Worm (Caenorhabditis elegans) whole organism, mixed stage, embryonic: ENCODE results near the gene M03C11.9.

ENCODE experiments used
- M03D4.4 ChIP-seq: sonication (generic microtip); optimal IDR thresholded peaks from 2 replicates; lab custom pipeline; 2017; ENCODE audit warnings: mild to moderate bottlenecking, missing genetic modification characterization, missing compliant biosample characterization
- bed-3 ChIP-seq: fragments of 200-800 bp; sonication (Bioruptor generic); optimal IDR thresholded peaks from 3 replicates; lab custom pipeline; 2018; ENCODE audit warnings: mild to moderate bottlenecking, missing genetic modification characterization, moderate library complexity, missing compliant biosample characterization
- ceh-43 ChIP-seq: fragments of 200-800 bp; sonication (Bioruptor generic); optimal IDR thresholded peaks from 2 replicates; lab custom pipeline; 2018; ENCODE audit warnings: mild to moderate bottlenecking, missing genetic modification characterization, moderate library complexity, missing compliant biosample characterization
- ceh-83 ChIP-seq: fragments of 200-800 bp; sonication (Bioruptor generic); optimal IDR thresholded peaks from 2 replicates; lab custom pipeline; 2018; ENCODE audit warnings: mild to moderate bottlenecking, missing genetic modification characterization, missing compliant biosample characterization
- ces-1 ChIP-seq: fragments of 150-350 bp; optimal IDR thresholded peaks from 2 replicates; lab custom pipeline; 2014; ENCODE audit warnings: missing biosample characterization, missing genetic modification reagents, missing genetic modification characterization
- cnd-1 ChIP-seq: fragments of 200-800 bp; sonication (Bioruptor generic); optimal IDR thresholded peaks from 2 replicates; lab custom pipeline; 2018; ENCODE audit warnings: mild to moderate bottlenecking, missing genetic modification characterization, missing compliant biosample characterization
- drap-1 ChIP-seq: fragments of 200-800 bp; sonication (Bioruptor generic); optimal IDR thresholded peaks from 3 replicates; lab custom pipeline; 2018; ENCODE audit warnings: mild to moderate bottlenecking, missing genetic modification characterization, missing compliant biosample characterization
- elt-1 ChIP-seq: sonication (generic microtip); optimal IDR thresholded peaks from 2 replicates; lab custom pipeline; 2017; ENCODE audit warnings: missing genetic modification characterization, mild to moderate bottlenecking, missing compliant biosample characterization, antibody characterized with exemption, moderate library complexity, borderline replicate concordance; ENCODE audit not compliant: insufficient read depth
- elt-3 ChIP-seq: fragments of 150-350 bp; optimal IDR thresholded peaks from 2 replicates; lab custom pipeline; 2014; ENCODE audit warnings: missing biosample characterization, missing genetic modification characterization
- flh-1 ChIP-seq: fragments of 200-800 bp; sonication (Bioruptor generic); optimal IDR thresholded peaks from 2 replicates; lab custom pipeline; 2018; ENCODE audit warnings: mild to moderate bottlenecking, missing genetic modification characterization, moderate library complexity, missing compliant biosample characterization
- ham-2 ChIP-seq: fragments of 200-800 bp; sonication (Bioruptor generic); optimal IDR thresholded peaks from 2 replicates; lab custom pipeline; 2018; ENCODE audit warnings: mild to moderate bottlenecking, missing genetic modification characterization, missing compliant biosample characterization
- hlh-1 ChIP-seq: fragments of 150-350 bp; optimal IDR thresholded peaks from 2 replicates; lab custom pipeline; 2014; ENCODE audit warnings: missing biosample characterization, missing genetic modification reagents, missing genetic modification characterization
- lsy-2 ChIP-seq: fragments of 150-350 bp; optimal IDR thresholded peaks from 2 replicates; lab custom pipeline; 2014; ENCODE audit warnings: missing biosample characterization, missing genetic modification characterization
- mab-5 ChIP-seq: fragments of 150-350 bp; optimal IDR thresholded peaks from 2 replicates; lab custom pipeline; 2014; ENCODE audit warnings: missing biosample characterization, missing genetic modification characterization
- mep-1 ChIP-seq: fragments of 150-350 bp; optimal IDR thresholded peaks from 2 replicates; lab custom pipeline; 2017; ENCODE audit warnings: missing biosample characterization, missing genetic modification reagents, missing genetic modification characterization, inconsistent platforms
- mls-2 ChIP-seq: sonication (generic microtip); optimal IDR thresholded peaks from 2 replicates; lab custom pipeline; 2016; ENCODE audit warnings: mild to moderate bottlenecking, missing genetic modification characterization, moderate library complexity, missing compliant biosample characterization
- nhr-12 ChIP-seq: fragments of 150-350 bp; optimal IDR thresholded peaks from 2 replicates; lab custom pipeline; 2014; ENCODE audit warnings: missing biosample characterization, missing genetic modification characterization
- nhr-2 ChIP-seq: fragments of 150-350 bp; optimal IDR thresholded peaks from 2 replicates; lab custom pipeline; 2014; ENCODE audit warnings: missing biosample characterization, missing genetic modification characterization
- nhr-76 ChIP-seq: sonication (generic microtip); optimal IDR thresholded peaks from 2 replicates; lab custom pipeline; 2017; ENCODE audit warnings: missing biosample characterization, missing genetic modification characterization
- sem-2 ChIP-seq: fragments of 200-800 bp; sonication (Bioruptor generic); optimal IDR thresholded peaks from 2 replicates; lab custom pipeline; 2018; ENCODE audit warnings: mild to moderate bottlenecking, missing genetic modification characterization, missing compliant biosample characterization
- snpc-4 ChIP-seq: fragments of 150-350 bp; optimal IDR thresholded peaks from 2 replicates; lab custom pipeline; 2014; ENCODE audit warnings: missing biosample characterization, missing genetic modification characterization
- sptf-1 ChIP-seq: sonication (generic microtip); optimal IDR thresholded peaks from 2 replicates; lab custom pipeline; 2017; ENCODE audit warnings: mild to moderate bottlenecking, missing genetic modification characterization, moderate library complexity, missing compliant biosample characterization
- unc-39 ChIP-seq: fragments of 150-350 bp; optimal IDR thresholded peaks from 2 replicates; lab custom pipeline; 2014; ENCODE audit warnings: missing biosample characterization, missing genetic modification characterization
- unc-62 ChIP-seq: fragments of 150-350 bp; optimal IDR thresholded peaks from 2 replicates; lab custom pipeline; 2014; ENCODE audit warnings: missing biosample characterization, missing genetic modification reagents, missing genetic modification characterization
- zip-8 ChIP-seq: fragments of 150-350 bp; optimal IDR thresholded peaks from 2 replicates; lab custom pipeline; 2014; ENCODE audit warnings: missing biosample characterization, missing genetic modification characterization

The M03C11.9 gene

DNA sequence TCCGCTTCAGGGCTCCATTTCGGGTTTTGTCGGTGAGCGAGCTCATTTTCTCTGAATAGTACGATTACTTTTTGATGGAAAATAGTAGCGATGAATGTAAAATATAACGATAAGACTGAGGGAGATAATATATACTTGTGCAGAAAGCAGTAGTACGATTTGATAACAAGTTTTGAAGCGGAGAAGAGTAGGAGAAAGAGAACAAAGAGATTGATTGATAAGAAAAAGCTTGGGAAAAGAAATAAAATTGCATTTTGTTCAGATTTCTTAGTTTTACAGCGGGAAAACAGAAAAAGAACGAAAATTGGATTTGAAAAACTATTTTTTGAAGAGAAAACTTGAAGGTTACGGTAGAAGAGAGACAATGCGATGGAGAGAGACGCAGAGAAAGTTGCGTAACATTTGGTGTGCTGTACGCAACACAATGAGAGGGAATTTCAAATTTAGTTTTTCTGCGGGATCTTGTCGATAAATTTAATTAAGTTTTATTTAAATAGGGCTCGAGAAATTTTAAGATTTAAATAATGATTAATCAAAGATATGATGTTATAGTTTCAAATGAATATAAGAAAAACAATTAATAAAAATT, 33.8 kb downstream of the M03C11.9 start, which contains the start of gene umps-1:
umps-1 (minus strand) TSS at position 51 of the 589 bp plus-strand sequence.
- peak; percentile 93 for TF ChIP-seq zip-8 (tag; lab: Kevin White, UChicago)
- no peak for TF ChIP-seq M03D4.4 (tag; lab: Kevin White, UChicago)
- peak; percentile 94 for TF ChIP-seq lsy-2 (tag; lab: Kevin White, UChicago)
- TF ChIP-seq, all 35 proteins: peak for 2

- TF ChIP-seq bed-3 (GFP tag; lab: Kevin White, UChicago) (no peak), zip-8 (tag; lab: Kevin White, UChicago) (no peak), ham-2 (GFP tag; lab: Kevin White, UChicago) (no peak)
Observed at ce11 chrIII:10355382-10355781, 36.1 kb downstream of the M03C11.9 start, which contains the start of gene spp-1. Gene spp-1 (minus strand): TSS chrIII:10355668.

- TF ChIP-seq drap-1 (no peak), nhr-12 (tag; lab: Kevin White, UChicago) (no peak), snpc-4 (tag; lab: Kevin White, UChicago) (no peak), lsy-2 (tag; lab: Kevin White, UChicago) (no peak), mab-5 (no peak), bed-3 (GFP tag; lab: Kevin White, UChicago) (no peak)
Observed at ce11 chrIII:10354591-10354990, 36.9 kb downstream of the M03C11.9 start.

- no peak for TF ChIP-seq mls-2
- TF ChIP-seq lsy-2 (tag; lab: Kevin White, UChicago), result no peak
- no peak for TF ChIP-seq elt-3
- TF ChIP-seq flh-1, result no peak
- TF ChIP-seq M03D4.4 (tag; lab: Kevin White, UChicago), result no peak
- TF ChIP-seq sptf-1 (tag; lab: Kevin White, UChicago), result no peak
- TF ChIP-seq snpc-4 (tag; lab: Kevin White, UChicago), result no peak
- no peak for TF ChIP-seq sem-2 (GFP tag; lab: Kevin White, UChicago)
- no peak for TF ChIP-seq elt-1 (tag; lab: Kevin White, UChicago)
- no peak for TF ChIP-seq bed-3 (GFP tag; lab: Kevin White, UChicago)
Observed at ce11 chrIII:10353423-10353822, 38.1 kb downstream of the M03C11.9 start.

- TF ChIP-seq hlh-1 (no peak), cnd-1 (no peak)
Observed at ce11 chrIII:10351595-10352207, 39.8 kb downstream of the M03C11.9 start, which contains the start of gene T07C4.3. Gene T07C4.3 (plus strand): TSS chrIII:10352157.

DNA sequence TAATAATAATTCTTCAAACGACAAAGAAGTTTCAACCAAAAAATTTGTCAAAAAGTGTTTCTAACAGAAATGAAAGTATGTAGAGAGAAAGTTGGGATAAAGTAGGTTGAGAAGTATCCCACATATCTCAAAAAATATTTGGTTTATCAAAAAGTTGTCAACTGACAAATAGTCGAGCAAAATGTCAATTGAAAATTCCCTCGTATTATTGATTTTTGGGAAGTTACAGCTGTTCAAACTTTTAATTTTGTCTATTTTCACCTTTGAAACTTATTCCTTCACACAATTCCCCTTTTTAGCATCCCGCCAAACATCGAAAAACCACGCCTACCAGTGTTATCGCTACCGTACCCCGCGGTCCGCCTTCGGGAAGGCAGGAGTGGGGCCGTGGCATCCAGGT, 44.5 kb downstream of the M03C11.9 start, which contains the start of gene tbx-8:
tbx-8 (plus strand) TSS at position 301 of the 400 bp plus-strand sequence.
- no peak for TF ChIP-seq mep-1 (tag; lab: Kevin White, UChicago)
- no peak for TF ChIP-seq mab-5
- TF ChIP-seq drap-1, result no peak
- no peak for TF ChIP-seq ceh-83 (GFP tag; lab: Kevin White, UChicago)
- TF ChIP-seq ceh-43, result no peak
- no peak for TF ChIP-seq unc-39
- TF ChIP-seq cnd-1, result no peak
- no peak for TF ChIP-seq nhr-12 (tag; lab: Kevin White, UChicago)
- TF ChIP-seq lsy-2 (tag; lab: Kevin White, UChicago), result no peak
- TF ChIP-seq ces-1 (GFP tag; lab: Kevin White, UChicago), result no peak
- TF ChIP-seq zip-8 (tag; lab: Kevin White, UChicago), result no peak

DNA sequence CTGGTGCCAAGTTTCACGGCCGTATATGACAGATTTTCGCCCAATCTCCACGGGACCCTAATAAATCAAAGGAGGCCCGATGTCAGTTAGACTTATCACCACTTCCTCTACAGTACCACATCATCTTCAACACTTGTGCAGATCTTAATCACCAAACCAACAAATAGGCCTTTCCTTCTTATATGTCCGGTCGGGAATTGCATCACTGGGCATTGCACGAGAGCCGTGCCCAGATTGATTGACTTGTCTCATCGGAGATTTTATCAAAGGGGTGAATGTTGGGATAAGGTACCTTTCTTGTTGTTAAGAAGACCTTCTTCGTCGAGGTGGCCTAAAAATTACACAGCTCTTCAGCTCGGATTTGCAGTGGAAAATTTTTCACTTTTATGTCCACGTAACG, 46.8 kb downstream of the M03C11.9 start:
- peak; percentile 83 for TF ChIP-seq elt-1 (tag; lab: Kevin White, UChicago)
- TF ChIP-seq sptf-1 (tag; lab: Kevin White, UChicago), result no peak
- no peak for TF ChIP-seq nhr-76
- TF ChIP-seq nhr-12 (tag; lab: Kevin White, UChicago), result no peak
- no peak for TF ChIP-seq zip-8 (tag; lab: Kevin White, UChicago)
- TF ChIP-seq unc-62 (GFP tag; lab: Kevin White, UChicago), result peak; percentile 63
- peak; percentile 5 for TF ChIP-seq nhr-2 (tag; lab: Kevin White, UChicago)
- TF ChIP-seq lsy-2 (tag; lab: Kevin White, UChicago), result no peak
- TF ChIP-seq, all 35 proteins: peak for 3
